Worm (Caenorhabditis elegans) whole organism, L4 larva: ENCODE data around the gene F59E12.17.

Experiments
- D1046.2 ChIP-seq: fragments of 200-800 bp; sonication (Bioruptor generic); IDR thresholded peaks from 2 replicates; pipeline ENCODE4 v1.3.6; 2022; ENCODE audit warnings: missing genetic modification characterization, missing compliant biosample characterization
- Y105C5A.15 ChIP-seq: fragments of 200-800 bp; sonication (Bioruptor generic); IDR thresholded peaks from 2 replicates; pipeline ENCODE4 v1.3.6; 2022; ENCODE audit warnings: missing genetic modification characterization, missing compliant biosample characterization
- ZK337.2 ChIP-seq: fragments of 200-800 bp; sonication (Bioruptor generic); IDR thresholded peaks from 2 replicates; pipeline ENCODE4 v1.3.6; 2022; ENCODE audit warnings: missing genetic modification reagents, missing genetic modification characterization, missing compliant biosample characterization
- aha-1 ChIP-seq: fragments of 150-350 bp; peaks from one replicate; lab custom pipeline; 2014; ENCODE audit warnings: missing biosample characterization, missing genetic modification characterization
- ama-1 ChIP-seq: fragments of 150-350 bp; optimal IDR thresholded peaks from 2 replicates; lab custom pipeline; 2014; ENCODE audit warnings: inconsistent platforms, mixed read lengths
- ceh-44 ChIP-seq: fragments of 200-800 bp; sonication (Bioruptor generic); IDR thresholded peaks from 2 replicates; pipeline ENCODE4 v1.3.6; 2022; ENCODE audit warnings: missing genetic modification reagents, missing genetic modification characterization, missing compliant biosample characterization
- ceh-62 ChIP-seq: sonication (generic microtip); optimal IDR thresholded peaks from 2 replicates; lab custom pipeline; 2017; ENCODE audit warnings: missing biosample characterization, missing genetic modification characterization
- daf-12 ChIP-seq: fragments of 150-350 bp; optimal IDR thresholded peaks from 2 replicates; lab custom pipeline; 2014; ENCODE audit warnings: missing biosample characterization, missing genetic modification reagents, missing genetic modification characterization
- daf-19 ChIP-seq: fragments of 200-800 bp; sonication (Bioruptor generic); conservative IDR thresholded peaks from 2 replicates; pipeline ENCODE4 v1.3.6; 2022; ENCODE audit warnings: missing genetic modification characterization, missing compliant biosample characterization
- duxl-1 ChIP-seq: sonication (generic microtip); optimal IDR thresholded peaks from 2 replicates; lab custom pipeline; 2016; ENCODE audit warnings: mild to moderate bottlenecking, missing genetic modification characterization, moderate library complexity, missing compliant biosample characterization; ENCODE audit not compliant: poor library complexity
- egl-43 ChIP-seq: fragments of 200-800 bp; sonication (Bioruptor generic); IDR thresholded peaks from 2 replicates; pipeline ENCODE4 v1.3.6; 2022; ENCODE audit warnings: missing genetic modification reagents, missing genetic modification characterization, missing compliant biosample characterization
- fkh-10 ChIP-seq: fragments of 150-350 bp; optimal IDR thresholded peaks from 2 replicates; lab custom pipeline; 2014; ENCODE audit warnings: missing biosample characterization, missing genetic modification reagents, missing genetic modification characterization
- lir-3 ChIP-seq: sonication (generic microtip); optimal IDR thresholded peaks from 2 replicates; lab custom pipeline; 2016; ENCODE audit warnings: mild to moderate bottlenecking, missing genetic modification characterization, missing compliant biosample characterization
- mdl-1 ChIP-seq, 2 experiments: fragments of 150-350 bp in 1 of 2; sonication (generic microtip) in 1 of 2; optimal IDR thresholded peaks; 2 replicates each; lab custom pipeline; 2014 to 2017; ENCODE audit warnings: missing biosample characterization in 2 of 2, missing genetic modification characterization in 2 of 2
- mes-2 ChIP-seq: sonication (generic microtip); optimal IDR thresholded peaks from 2 replicates; lab custom pipeline; 2016; ENCODE audit warnings: missing genotype, mild to moderate bottlenecking, missing genetic modification characterization, missing compliant biosample characterization; ENCODE audit not compliant: poor library complexity, severe bottlenecking
- mxl-3 ChIP-seq: fragments of 200-800 bp; sonication (Bioruptor generic); optimal IDR thresholded peaks from 2 replicates; lab custom pipeline; 2018; ENCODE audit warnings: mild to moderate bottlenecking, missing genetic modification characterization, missing compliant biosample characterization
- nhr-11 ChIP-seq: fragments of 150-350 bp; optimal IDR thresholded peaks from 2 replicates; lab custom pipeline; 2014; ENCODE audit warnings: missing biosample characterization, missing genetic modification characterization
- nhr-25 ChIP-seq: sonication (generic microtip); optimal IDR thresholded peaks from 2 replicates; lab custom pipeline; 2017; ENCODE audit warnings: missing genetic modification characterization, mild to moderate bottlenecking, missing compliant biosample characterization, antibody characterized with exemption, moderate library complexity, borderline replicate concordance; ENCODE audit not compliant: insufficient read depth
- nhr-6 ChIP-seq: fragments of 150-350 bp; optimal IDR thresholded peaks from 2 replicates; lab custom pipeline; 2014; ENCODE audit warnings: missing biosample characterization, missing genetic modification characterization
- nhr-77 ChIP-seq: fragments of 150-350 bp; optimal IDR thresholded peaks from 2 replicates; lab custom pipeline; 2014; ENCODE audit warnings: missing biosample characterization, missing genetic modification characterization
- pqm-1 ChIP-seq: sonication (generic microtip); optimal IDR thresholded peaks from 2 replicates; lab custom pipeline; 2017; ENCODE audit warnings: missing biosample characterization, missing genetic modification characterization
- sdz-12 ChIP-seq: fragments of 200-800 bp; sonication (Bioruptor generic); optimal IDR thresholded peaks from 2 replicates; lab custom pipeline; 2018; ENCODE audit warnings: mild to moderate bottlenecking, missing genetic modification characterization, missing compliant biosample characterization
- set-16 ChIP-seq: fragments of 200-800 bp; sonication (Bioruptor generic); IDR thresholded peaks from 2 replicates; pipeline ENCODE4 v1.3.6; 2022; ENCODE audit warnings: missing genetic modification reagents, missing genetic modification characterization, missing compliant biosample characterization
- spr-3 ChIP-seq: fragments of 200-800 bp; sonication (Bioruptor generic); optimal IDR thresholded peaks from 2 replicates; lab custom pipeline; 2018; ENCODE audit warnings: mild to moderate bottlenecking, missing genetic modification characterization, missing compliant biosample characterization
- unc-39 ChIP-seq: sonication (generic microtip); optimal IDR thresholded peaks from 2 replicates; lab custom pipeline; 2017; ENCODE audit warnings: missing biosample characterization, missing genetic modification characterization
- zag-1 ChIP-seq: fragments of 150-350 bp; optimal IDR thresholded peaks from 2 replicates; lab custom pipeline; 2014; ENCODE audit warnings: missing biosample characterization, missing genetic modification characterization
- zfp-3 ChIP-seq: fragments of 200-800 bp; sonication (Bioruptor generic); conservative IDR thresholded peaks from 2 replicates; pipeline ENCODE4 v1.3.6; 2022; ENCODE audit warnings: missing genetic modification reagents, missing genetic modification characterization, missing compliant biosample characterization

Gene F59E12.17

ce11 chrII:5652334-5652733, 3.1 kb upstream of the F59E12.17 start, which contains the start of gene bli-2:
bli-2 (minus strand) TSS chrII:5652434.
- TF ChIP-seq nhr-6 (tag; lab: Kevin White, UChicago): no peak
- TF ChIP-seq zag-1 (tag; lab: Kevin White, UChicago): no peak
- TF ChIP-seq fkh-10: no peak
- TF ChIP-seq spr-3 (GFP tag; lab: Kevin White, UChicago): no peak
- no peak for TF ChIP-seq mxl-3 (GFP tag; lab: Kevin White, UChicago)
- no peak for TF ChIP-seq daf-12 (tag; lab: Kevin White, UChicago)
- no peak for TF ChIP-seq zfp-3 (GFP tag; lab: Robert Waterston, UW)
- no peak for TF ChIP-seq lir-3 (tag; lab: Kevin White, UChicago)
- TF ChIP-seq nhr-25 (tag; lab: Kevin White, UChicago): no peak
- no peak for TF ChIP-seq Y105C5A.15 (GFP tag; lab: Robert Waterston, UW)
- no peak for TF ChIP-seq sdz-12 (GFP tag; lab: Kevin White, UChicago)
- TF ChIP-seq unc-39 (tag; lab: Kevin White, UChicago): no peak
- TF ChIP-seq daf-19 (GFP tag; lab: Robert Waterston, UW): no peak

- TF ChIP-seq egl-43 (no peak), set-16 (GFP tag; lab: Robert Waterston, UW) (peak; percentile 86)
Observed at ce11 chrII:5651426-5651825, 2.2 kb upstream of the F59E12.17 start.

ce11 chrII:5648272-5648671, 998 bp downstream of the F59E12.17 start, which contains the start of gene ddl-1:
ddl-1 (minus strand) TSS chrII:5648372.
- TF ChIP-seq ceh-62 (tag; lab: Kevin White, UChicago) (no peak), spr-3 (GFP tag; lab: Kevin White, UChicago) (no peak), unc-39 (tag; lab: Kevin White, UChicago) (no peak), nhr-77 (tag; lab: Kevin White, UChicago) (no peak), ZK337.2 (GFP tag; lab: Robert Waterston, UW) (no peak), ceh-44 (GFP tag; lab: Robert Waterston, UW) (no peak)

DNA sequence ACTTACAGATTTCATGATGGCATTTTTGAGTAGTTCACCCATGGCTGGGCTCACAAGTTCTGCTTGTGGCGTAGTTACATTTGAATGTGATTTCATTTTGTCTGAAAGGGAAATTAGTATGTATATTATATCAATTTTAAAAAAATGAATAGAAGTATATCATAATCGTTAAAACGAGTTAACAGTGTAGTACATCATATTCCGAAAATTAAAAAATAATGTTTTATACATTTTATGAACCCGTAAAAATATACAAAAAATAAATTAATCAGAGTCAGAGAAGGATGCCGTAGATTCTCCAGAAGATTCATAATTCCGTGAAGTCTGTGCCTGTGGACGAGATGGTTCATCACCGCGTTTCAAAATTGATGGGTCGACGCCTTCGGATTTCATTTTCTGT, 2.3 kb downstream of the F59E12.17 start, which contains the start of gene F59E12.9:
Gene F59E12.9, minus strand, starts transcription at position 101 of the 400 bp plus-strand sequence.
- no peak for TF ChIP-seq ama-1 (lab: Kevin White, UChicago)
- no peak for TF ChIP-seq daf-12 (tag; lab: Kevin White, UChicago)
- no peak for TF ChIP-seq D1046.2 (GFP tag; lab: Robert Waterston, UW)
- TF ChIP-seq mes-2 (tag; lab: Kevin White, UChicago): no peak
- TF ChIP-seq nhr-11: no peak
- no peak for TF ChIP-seq mdl-1 (tag; optimal IDR thresholded peaks at IDR 0.05; lab: Kevin White, UChicago)

- TF ChIP-seq aha-1 (tag; lab: Kevin White, UChicago) (peak; percentile 95), set-16 (GFP tag; lab: Robert Waterston, UW) (0 out of 2 replicates have a peak, but pooled peaks have one; percentile 16), duxl-1 (tag; lab: Kevin White, UChicago) (no peak)
Observed at ce11 chrII:5642110-5642509, 7.2 kb downstream of the F59E12.17 start.

DNA sequence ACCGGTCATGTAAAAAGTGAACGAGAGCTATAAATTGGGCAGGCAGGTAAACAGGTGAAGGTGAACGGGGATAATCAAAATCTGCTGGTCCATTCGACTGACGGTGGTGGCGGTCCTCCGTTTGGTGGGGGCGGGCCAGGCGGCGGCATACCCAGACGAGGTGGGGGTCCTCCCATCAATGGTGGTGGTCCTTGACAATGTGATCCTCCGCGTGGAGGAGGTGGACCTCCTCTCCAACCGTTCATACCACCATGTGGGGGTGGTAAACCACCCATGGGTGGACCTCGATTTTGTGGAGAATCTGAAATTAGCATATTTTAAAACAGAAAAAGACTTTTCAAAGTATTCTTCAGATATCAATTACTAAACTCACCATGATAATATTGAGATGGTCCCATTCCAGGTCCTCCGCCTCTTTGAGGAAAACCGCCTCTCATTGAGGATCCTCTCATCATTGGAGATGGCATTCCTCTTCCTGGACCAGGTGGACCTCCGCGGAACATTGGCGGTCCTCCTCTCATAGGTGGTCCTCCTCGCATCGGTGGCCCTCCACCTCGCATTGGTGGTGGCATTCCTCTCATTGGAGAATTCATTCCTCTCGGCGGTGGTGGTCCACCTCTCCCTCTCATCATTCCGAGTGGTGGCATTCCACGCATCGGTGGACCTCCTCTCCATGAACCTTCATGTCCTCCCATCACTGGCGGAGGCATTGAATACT, 8.7 kb downstream of the F59E12.17 start:
- TF ChIP-seq set-16 (GFP tag; lab: Robert Waterston, UW) (peak; percentile 69; the same call in 1 of the 2 replicates), nhr-25 (tag; lab: Kevin White, UChicago) (no peak), pqm-1 (tag; lab: Kevin White, UChicago) (no peak)
